Worm (Caenorhabditis elegans): ENCODE measurements around the gene best-24.

ce11 chrIII:7861535-7862120 is 39.2 kb upstream of the best-24 start, which contains the start of gene snr-5:
- no peak for TF ChIP-seq ref-1 (GFP tag; conservative IDR thresholded peaks at IDR 0.05)
- TF ChIP-seq flt-1 (GFP tag; IDR thresholded peaks at IDR 0.05), result no peak
- no peak for TF ChIP-seq klf-2 (GFP tag; conservative IDR thresholded peaks at IDR 0.05)
